Worm (Caenorhabditis elegans) whole organism, late embryonic: ENCODE results near the gene pwp-1.

ENCODE experiments used
- ama-1 ChIP-seq: fragments of 150-350 bp; optimal IDR thresholded peaks from 2 replicates; lab custom pipeline; 2014
- ceh-2 ChIP-seq: sonication (generic microtip); optimal IDR thresholded peaks from 2 replicates; lab custom pipeline; 2016; ENCODE audit warnings: missing genotype, missing genetic modification characterization, missing compliant biosample characterization
- dmd-4 ChIP-seq: sonication (generic microtip); optimal IDR thresholded peaks from 2 replicates; lab custom pipeline; 2016; ENCODE audit warnings: borderline replicate concordance, missing genetic modification characterization, missing compliant biosample characterization
- hlh-30 ChIP-seq: sonication (generic microtip); optimal IDR thresholded peaks from 2 replicates; lab custom pipeline; 2017; ENCODE audit warnings: antibody characterized with exemption, missing genetic modification characterization, missing compliant biosample characterization; ENCODE audit not compliant: insufficient read depth
- lin-11 ChIP-seq: fragments of 200-800 bp; sonication (Bioruptor generic); optimal IDR thresholded peaks from 2 replicates; lab custom pipeline; 2018; ENCODE audit warnings: mild to moderate bottlenecking, missing genetic modification characterization, missing compliant biosample characterization
- nfya-1 ChIP-seq: sonication (generic microtip); optimal IDR thresholded peaks from 2 replicates; lab custom pipeline; 2017; ENCODE audit warnings: missing genetic modification characterization, mild to moderate bottlenecking, missing compliant biosample characterization, antibody characterized with exemption, moderate library complexity
- pha-4 ChIP-seq: fragments of 150-350 bp; optimal IDR thresholded peaks from 2 replicates; lab custom pipeline; 2018; ENCODE audit warnings: missing biosample characterization, missing genetic modification reagents, missing genetic modification characterization
- pqm-1 ChIP-seq: sonication (generic microtip); optimal IDR thresholded peaks from 2 replicates; lab custom pipeline; 2016; ENCODE audit warnings: missing genetic modification characterization, missing compliant biosample characterization
- pros-1 ChIP-seq: fragments of 150-350 bp; optimal IDR thresholded peaks from 2 replicates; lab custom pipeline; 2014; ENCODE audit warnings: missing biosample characterization, missing genetic modification reagents, missing genetic modification characterization
- sox-2 ChIP-seq: fragments of 200-800 bp; sonication (Bioruptor generic); IDR thresholded peaks from 2 replicates; pipeline ENCODE4 v1.3.6; 2022; ENCODE audit warnings: missing genetic modification reagents, missing genetic modification characterization, missing compliant biosample characterization
- sox-4 ChIP-seq: sonication (generic microtip); optimal IDR thresholded peaks from 2 replicates; lab custom pipeline; 2017; ENCODE audit warnings: mild to moderate bottlenecking, missing genetic modification characterization, inconsistent platforms, missing compliant biosample characterization
- tbx-2 ChIP-seq: sonication (generic microtip); optimal IDR thresholded peaks from 2 replicates; lab custom pipeline; 2016; ENCODE audit warnings: missing genetic modification characterization, missing compliant biosample characterization
- tbx-7 ChIP-seq: sonication (generic microtip); optimal IDR thresholded peaks from 2 replicates; lab custom pipeline; 2016; ENCODE audit warnings: missing genotype, missing genetic modification characterization, missing compliant biosample characterization
- ttx-3 ChIP-seq: sonication (generic microtip); optimal IDR thresholded peaks from 2 replicates; lab custom pipeline; 2016; ENCODE audit warnings: missing genetic modification reagents, missing genetic modification characterization, missing compliant biosample characterization

DNA sequence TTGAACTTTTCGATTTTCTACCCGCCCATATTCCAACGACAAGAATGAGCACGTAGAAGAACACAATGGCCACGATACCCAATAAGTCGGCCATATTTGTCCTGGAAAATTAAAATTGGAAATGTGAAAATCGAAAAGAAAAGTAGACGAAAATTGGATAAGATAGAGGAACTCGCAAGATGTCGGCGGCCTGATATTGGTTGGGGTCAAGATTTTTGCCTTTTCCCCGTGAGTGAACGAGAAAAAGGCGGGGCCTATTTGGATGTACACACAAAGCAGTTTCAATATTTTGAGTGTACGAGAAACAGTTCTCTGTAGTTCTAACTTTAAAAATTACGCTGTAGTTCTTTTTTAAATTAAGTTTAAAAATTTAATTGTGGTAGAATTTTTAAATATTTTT, 21.9 kb downstream of the pwp-1 start, which contains the start of gene cho-1:
- TF ChIP-seq hlh-30 (tag; lab: Kevin White, UChicago) (no peak), ttx-3 (no peak), ama-1 (lab: Kevin White, UChicago) (no peak), pha-4 (no peak), nfya-1 (tag; lab: Kevin White, UChicago) (no peak), sox-4 (no peak), pqm-1 (tag; lab: Kevin White, UChicago) (no peak), pros-1 (tag; lab: Kevin White, UChicago) (no peak), dmd-4 (tag; lab: Kevin White, UChicago) (no peak), lin-11 (no peak), tbx-2 (no peak), sox-2 (GFP tag; lab: Robert Waterston, UW) (no peak), ceh-2 (tag; lab: Kevin White, UChicago) (no peak), tbx-7 (tag; lab: Kevin White, UChicago) (no peak)
